Worm (Caenorhabditis elegans): Measurements from ENCODE around the gene K02F3.2.

K02F3.2 gene

DNA sequence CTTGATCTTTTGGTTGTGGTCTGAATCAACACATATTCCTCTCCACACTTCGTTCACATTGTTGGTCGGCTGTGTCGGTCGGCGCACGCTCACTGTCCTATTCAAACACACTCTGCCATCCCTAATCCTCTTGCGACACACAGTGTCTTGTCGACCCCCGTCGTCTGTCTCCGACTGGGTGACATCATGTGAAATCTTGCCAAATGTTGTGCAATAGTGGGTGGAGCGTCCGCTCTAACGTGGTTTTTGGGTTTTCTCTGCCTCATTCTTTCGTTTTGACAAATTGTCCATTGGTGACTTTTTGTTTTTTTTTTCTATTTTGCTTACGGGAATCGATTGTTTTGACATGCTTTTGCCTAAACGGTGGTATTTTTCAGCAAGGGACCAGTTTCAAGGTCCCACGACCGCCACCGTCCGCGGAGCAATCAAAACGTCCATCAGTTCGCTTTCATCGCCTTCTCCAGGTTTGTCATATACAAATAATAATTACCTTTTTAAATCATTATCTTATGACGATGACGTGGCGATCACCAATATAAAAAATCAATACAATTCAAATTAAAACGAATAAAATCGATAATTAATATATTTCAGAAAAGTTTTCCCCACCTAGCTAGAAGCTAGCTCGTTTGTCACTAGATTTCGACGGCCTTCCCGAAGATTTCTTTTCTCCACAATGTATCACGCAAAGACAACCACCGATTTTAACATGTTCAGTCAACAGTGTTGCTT lies 11.8 kb upstream of the K02F3.2 start:
- no peak for TF ChIP-seq sem-2 (GFP tag; optimal IDR thresholded peaks at IDR 0.05)
- TF ChIP-seq cnd-1 (tag; optimal IDR thresholded peaks at IDR 0.05) = peak; percentile 53
- peak; percentile 19 for TF ChIP-seq ztf-11 (tag; optimal IDR thresholded peaks at IDR 0.05)
- no peak for TF ChIP-seq lin-32 (GFP tag; optimal IDR thresholded peaks at IDR 0.05)
- TF ChIP-seq unc-120 (tag; optimal IDR thresholded peaks at IDR 0.05; ENCODE audit: poor library complexity, severe bottlenecking) = peak; percentile 57
- peak; percentile 35 for TF ChIP-seq ham-2 (GFP tag; optimal IDR thresholded peaks at IDR 0.05)
- no peak for TF ChIP-seq mab-5 (tag; optimal IDR thresholded peaks at IDR 0.05)
- TF ChIP-seq mls-2 (tag; optimal IDR thresholded peaks at IDR 0.05) = peak; percentile 50
- no peak for TF ChIP-seq nhr-28 (tag; optimal IDR thresholded peaks at IDR 0.05)
- TF ChIP-seq nhr-237 (tag; optimal IDR thresholded peaks at IDR 0.05) = peak; percentile 91
- peak; percentile 33 for TF ChIP-seq M03D4.4 (tag; optimal IDR thresholded peaks at IDR 0.05)
- TF ChIP-seq pha-4 (tag; optimal IDR thresholded peaks at IDR 0.05) = peak; percentile 94
- TF ChIP-seq mep-1 (tag; optimal IDR thresholded peaks at IDR 0.05) = peak; percentile 84
- peak; percentile 36 for TF ChIP-seq zip-8 (tag; optimal IDR thresholded peaks at IDR 0.05)
- peak; percentile 66 for TF ChIP-seq lsy-2 (tag; optimal IDR thresholded peaks at IDR 0.05)
- TF ChIP-seq elt-1 (tag; optimal IDR thresholded peaks at IDR 0.05; ENCODE audit: borderline replicate concordance, insufficient read depth) = peak; percentile 36
- peak; percentile 83 for TF ChIP-seq elt-3 (tag; optimal IDR thresholded peaks at IDR 0.05)
- no peak for TF ChIP-seq ceh-43 (GFP tag; optimal IDR thresholded peaks at IDR 0.05)
- no peak for TF ChIP-seq nhr-12 (tag; optimal IDR thresholded peaks at IDR 0.05)
- peak; percentile 67 for TF ChIP-seq lin-13 (tag; optimal IDR thresholded peaks at IDR 0.05)
- peak; percentile 64 for TF ChIP-seq ces-1 (GFP tag; optimal IDR thresholded peaks at IDR 0.05)
- no peak for TF ChIP-seq tbx-8 (GFP tag; optimal IDR thresholded peaks at IDR 0.05)
- TF ChIP-seq flh-1 (GFP tag; optimal IDR thresholded peaks at IDR 0.05) = no peak
- TF ChIP-seq ceh-39 (tag; optimal IDR thresholded peaks at IDR 0.05) = peak; percentile 52
- TF ChIP-seq nhr-2 (tag; optimal IDR thresholded peaks at IDR 0.05) = peak; percentile 54
- TF ChIP-seq sptf-1 (tag; optimal IDR thresholded peaks at IDR 0.05) = peak; percentile 66
- TF ChIP-seq unc-62 (GFP tag; optimal IDR thresholded peaks at IDR 0.05) = peak; percentile 93
- TF ChIP-seq drap-1 (GFP tag; optimal IDR thresholded peaks at IDR 0.05) = peak; percentile 64
- TF ChIP-seq hlh-1 (tag; optimal IDR thresholded peaks at IDR 0.05) = peak; percentile 25
- no peak for TF ChIP-seq unc-39 (tag; optimal IDR thresholded peaks at IDR 0.05)
- TF ChIP-seq ceh-83 (GFP tag; optimal IDR thresholded peaks at IDR 0.05) = peak; percentile 51

DNA sequence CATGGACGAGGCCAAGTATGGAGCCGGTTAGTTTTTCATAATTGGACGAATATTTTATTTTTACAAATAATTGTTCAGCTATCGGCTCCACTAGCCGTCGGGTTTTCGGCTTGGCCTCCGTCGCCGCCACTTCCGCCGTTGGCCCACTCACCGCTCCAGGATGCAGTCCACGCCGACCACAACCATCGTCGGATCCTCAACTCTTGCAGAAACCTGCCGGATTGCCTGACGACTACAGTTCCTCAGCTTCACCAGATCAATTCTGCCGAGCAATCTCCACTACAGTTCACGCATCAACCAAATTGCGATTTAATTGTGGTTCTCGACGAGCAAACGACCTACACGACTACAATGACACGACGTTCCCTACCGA lies 11.2 kb upstream of the K02F3.2 start:
- TF ChIP-seq blmp-1 (tag; optimal IDR thresholded peaks at IDR 0.05) (no peak), nhr-76 (tag; optimal IDR thresholded peaks at IDR 0.05) (no peak), drap-1 (GFP tag; optimal IDR thresholded peaks at IDR 0.05) (no peak), mep-1 (tag; optimal IDR thresholded peaks at IDR 0.05) (no peak), nhr-28 (tag; optimal IDR thresholded peaks at IDR 0.05) (no peak), ces-1 (GFP tag; optimal IDR thresholded peaks at IDR 0.05) (no peak), lsy-2 (tag; optimal IDR thresholded peaks at IDR 0.05) (no peak), hlh-1 (tag; optimal IDR thresholded peaks at IDR 0.05) (no peak), ceh-39 (tag; optimal IDR thresholded peaks at IDR 0.05) (no peak), sem-2 (GFP tag; optimal IDR thresholded peaks at IDR 0.05) (no peak), mab-5 (tag; optimal IDR thresholded peaks at IDR 0.05) (no peak), sptf-1 (tag; optimal IDR thresholded peaks at IDR 0.05) (no peak), zip-8 (tag; optimal IDR thresholded peaks at IDR 0.05) (no peak), tbx-8 (GFP tag; optimal IDR thresholded peaks at IDR 0.05) (no peak), lin-32 (GFP tag; optimal IDR thresholded peaks at IDR 0.05) (no peak)

DNA sequence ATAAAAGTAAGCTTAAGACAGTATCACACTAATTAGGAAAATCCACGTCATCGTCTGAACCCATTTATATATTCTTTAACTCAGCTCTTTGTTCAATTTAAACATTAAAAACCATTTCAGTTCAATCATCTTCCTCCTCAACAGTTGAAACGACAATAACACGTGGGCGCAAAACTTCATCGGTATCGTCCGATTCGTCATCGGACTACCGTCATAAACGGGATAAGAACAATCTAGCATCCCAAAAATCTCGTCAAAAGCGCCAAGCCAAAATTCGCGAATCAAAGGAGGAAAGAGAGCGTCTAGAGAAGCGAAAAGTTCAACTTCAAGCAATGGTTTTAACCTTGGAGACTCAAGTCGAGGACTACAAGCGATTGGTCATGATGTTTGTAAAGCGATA lies 10.4 kb upstream of the K02F3.2 start:
- no peak for TF ChIP-seq elt-3 (tag; optimal IDR thresholded peaks at IDR 0.05)
- TF ChIP-seq nhr-28 (tag; optimal IDR thresholded peaks at IDR 0.05) = no peak
- no peak for TF ChIP-seq blmp-1 (tag; optimal IDR thresholded peaks at IDR 0.05)
- no peak for TF ChIP-seq pha-4 (tag; optimal IDR thresholded peaks at IDR 0.05)
- TF ChIP-seq mep-1 (tag; optimal IDR thresholded peaks at IDR 0.05) = no peak
- TF ChIP-seq ceh-83 (GFP tag; optimal IDR thresholded peaks at IDR 0.05) = no peak
- no peak for TF ChIP-seq unc-39 (tag; optimal IDR thresholded peaks at IDR 0.05)
- no peak for TF ChIP-seq ztf-11 (tag; optimal IDR thresholded peaks at IDR 0.05)
- no peak for TF ChIP-seq lin-32 (GFP tag; optimal IDR thresholded peaks at IDR 0.05)
- no peak for TF ChIP-seq bed-3 (GFP tag; optimal IDR thresholded peaks at IDR 0.05)
- TF ChIP-seq nhr-12 (tag; optimal IDR thresholded peaks at IDR 0.05) = no peak
- TF ChIP-seq nhr-2 (tag; optimal IDR thresholded peaks at IDR 0.05) = no peak
- no peak for TF ChIP-seq flh-1 (GFP tag; optimal IDR thresholded peaks at IDR 0.05)
